Worm (Caenorhabditis elegans) whole organism, young adult: ENCODE results near the gene tyr-1.

Experiments used
- C17E4.6 ChIP-seq: fragments of 200-800 bp; sonication (Bioruptor generic); IDR thresholded peaks from 2 replicates; pipeline ENCODE4 v1.3.6; 2022; ENCODE audit warnings: missing genetic modification reagents, missing genetic modification characterization, missing compliant biosample characterization
- F10E7.11 ChIP-seq: sonication (generic microtip); optimal IDR thresholded peaks from 2 replicates; lab custom pipeline; 2017; ENCODE audit warnings: mild to moderate bottlenecking, missing genetic modification characterization, moderate library complexity, missing compliant biosample characterization
- F49E8.2 ChIP-seq: sonication (generic microtip); optimal IDR thresholded peaks from 3 replicates; lab custom pipeline; 2017; ENCODE audit warnings: missing genetic modification characterization, mild to moderate bottlenecking, missing compliant biosample characterization, antibody characterized with exemption, moderate library complexity; ENCODE audit not compliant: insufficient read depth
- F52B5.7 ChIP-seq: sonication (generic microtip); optimal IDR thresholded peaks from 2 replicates; lab custom pipeline; 2016; ENCODE audit warnings: mild to moderate bottlenecking, missing genetic modification characterization, missing compliant biosample characterization
- F55B11.4 ChIP-seq: sonication (generic microtip); optimal IDR thresholded peaks from 2 replicates; lab custom pipeline; 2016; ENCODE audit warnings: missing compliant biosample characterization, missing genetic modification characterization, borderline replicate concordance; ENCODE audit not compliant: insufficient read depth
- F57C9.4 ChIP-seq: sonication (generic microtip); optimal IDR thresholded peaks from 2 replicates; lab custom pipeline; 2017; ENCODE audit warnings: mild to moderate bottlenecking, missing genetic modification characterization, missing compliant biosample characterization
- Y53F4B.3 ChIP-seq: fragments of 200-800 bp; sonication (Bioruptor generic); IDR thresholded peaks from 2 replicates; pipeline ENCODE4 v1.3.6; 2022; ENCODE audit warnings: missing genetic modification reagents, missing genetic modification characterization, missing compliant biosample characterization
- Y56A3A.18 ChIP-seq: fragments of 200-800 bp; sonication (Bioruptor generic); IDR thresholded peaks from 2 replicates; pipeline ENCODE4 v1.3.6; 2022; ENCODE audit warnings: missing genetic modification reagents, missing genetic modification characterization, missing compliant biosample characterization
- Y79H2A.3 ChIP-seq: fragments of 200-800 bp; sonication (Bioruptor generic); conservative IDR thresholded peaks from 2 replicates; pipeline ENCODE4 v1.3.6; 2022; ENCODE audit warnings: missing genetic modification reagents, missing genetic modification characterization, missing compliant biosample characterization
- Y95B8A.8 ChIP-seq: fragments of 200-800 bp; sonication (Bioruptor generic); IDR thresholded peaks from 2 replicates; pipeline ENCODE4 v1.3.6; 2022; ENCODE audit warnings: missing genetic modification reagents, missing genetic modification characterization, missing compliant biosample characterization
- attf-6 ChIP-seq: fragments of 200-800 bp; sonication (Bioruptor generic); IDR thresholded peaks from 2 replicates; pipeline ENCODE4 v1.3.6; 2022; ENCODE audit warnings: missing genetic modification reagents, missing genetic modification characterization, missing compliant biosample characterization
- bed-1 ChIP-seq: fragments of 200-800 bp; sonication (Bioruptor generic); IDR thresholded peaks from 2 replicates; pipeline ENCODE4 v1.3.6; 2022; ENCODE audit warnings: missing genetic modification reagents, missing genetic modification characterization, missing compliant biosample characterization
- ccch-3 ChIP-seq: fragments of 200-800 bp; sonication (Bioruptor generic); optimal IDR thresholded peaks from 2 replicates; lab custom pipeline; 2018; ENCODE audit warnings: mild to moderate bottlenecking, missing genetic modification characterization, missing compliant biosample characterization
- ceh-100 ChIP-seq: fragments of 200-800 bp; sonication (Bioruptor generic); IDR thresholded peaks from 2 replicates; pipeline ENCODE4 v1.3.6; 2022; ENCODE audit warnings: missing genetic modification reagents, missing genetic modification characterization, missing compliant biosample characterization
- ceh-40 ChIP-seq: fragments of 200-800 bp; sonication (Bioruptor generic); IDR thresholded peaks from 2 replicates; pipeline ENCODE4 v1.3.6; 2022; ENCODE audit warnings: missing genetic modification characterization, missing compliant biosample characterization
- ceh-79 ChIP-seq: sonication (generic microtip); optimal IDR thresholded peaks from 2 replicates; lab custom pipeline; 2017; ENCODE audit warnings: mild to moderate bottlenecking, missing genetic modification characterization, missing compliant biosample characterization
- die-1 ChIP-seq: sonication (generic microtip); optimal IDR thresholded peaks from 2 replicates; lab custom pipeline; 2016; ENCODE audit warnings: missing genotype, mild to moderate bottlenecking, missing genetic modification characterization, missing compliant biosample characterization
- dpl-1 ChIP-seq: fragments of 150-350 bp; optimal IDR thresholded peaks from 2 replicates; lab custom pipeline; 2014; ENCODE audit warnings: missing biosample characterization, missing genetic modification reagents, missing genetic modification characterization
- egl-44 ChIP-seq: fragments of 200-800 bp; sonication (Bioruptor generic); IDR thresholded peaks from 2 replicates; pipeline ENCODE4 v1.3.6; 2022; ENCODE audit warnings: missing genetic modification reagents, missing genetic modification characterization, missing compliant biosample characterization
- hlh-26 ChIP-seq: fragments of 200-800 bp; sonication (Bioruptor generic); conservative IDR thresholded peaks from 2 replicates; pipeline ENCODE4 v1.3.6; 2022; ENCODE audit warnings: missing genetic modification reagents, missing genetic modification characterization, missing compliant biosample characterization
- hmg-1.2 ChIP-seq: fragments of 200-800 bp; sonication (Bioruptor generic); IDR thresholded peaks from 2 replicates; pipeline ENCODE4 v1.3.6; 2022; ENCODE audit warnings: missing genetic modification reagents, missing genetic modification characterization, missing compliant biosample characterization
- hmg-20 ChIP-seq: fragments of 200-800 bp; sonication (Bioruptor generic); IDR thresholded peaks from 2 replicates; pipeline ENCODE4 v1.3.6; 2022; ENCODE audit warnings: missing genetic modification reagents, missing genetic modification characterization, missing compliant biosample characterization
- hrde-1 ChIP-seq: sonication (generic microtip); optimal IDR thresholded peaks from 2 replicates; lab custom pipeline; 2016; ENCODE audit warnings: missing genetic modification characterization, mild to moderate bottlenecking, missing compliant biosample characterization, moderate library complexity, missing genotype, missing genetic modification reagents, borderline replicate concordance
- hsf-1 ChIP-seq: fragments of 200-800 bp; sonication (Bioruptor generic); IDR thresholded peaks from 2 replicates; pipeline ENCODE4 v1.3.6; 2022; ENCODE audit warnings: missing genetic modification reagents, missing genetic modification characterization, missing compliant biosample characterization
- let-526 ChIP-seq: fragments of 200-800 bp; sonication (Bioruptor generic); IDR thresholded peaks from 2 replicates; pipeline ENCODE4 v1.3.6; 2022; ENCODE audit warnings: missing genetic modification reagents, missing genetic modification characterization, missing compliant biosample characterization
- let-607 ChIP-seq, 2 experiments: fragments of 200-800 bp in 1 of 2; sonication (Bioruptor generic) in 1 of 2; sonication (generic microtip) in 1 of 2; optimal IDR thresholded peaks; 2 replicates each; lab custom pipeline; 2016 to 2018; ENCODE audit warnings: mild to moderate bottlenecking in 2 of 2, missing compliant biosample characterization in 2 of 2, missing genetic modification characterization in 2 of 2, moderate library complexity in 2 of 2, missing genotype in 1 of 2
- lin-26 ChIP-seq: fragments of 200-800 bp; sonication (Bioruptor generic); IDR thresholded peaks from 2 replicates; pipeline ENCODE4 v1.3.6; 2022; ENCODE audit warnings: missing genetic modification reagents, missing genetic modification characterization, missing compliant biosample characterization
- lin-35 ChIP-seq, 3 experiments: fragments of 150-350 bp in 2 of 3; sonication (generic microtip) in 1 of 3; optimal IDR thresholded peaks; 2 replicates each; lab custom pipeline; 2014 to 2018; ENCODE audit warnings: missing biosample characterization in 3 of 3, missing genetic modification characterization in 3 of 3, missing genetic modification reagents in 3 of 3
- madf-10 ChIP-seq: sonication (generic microtip); optimal IDR thresholded peaks from 2 replicates; lab custom pipeline; 2016; ENCODE audit warnings: mild to moderate bottlenecking, missing genetic modification characterization, missing compliant biosample characterization
- nfya-2 ChIP-seq: fragments of 200-800 bp; sonication (Bioruptor generic); IDR thresholded peaks from 2 replicates; pipeline ENCODE4 v1.3.6; 2022; ENCODE audit warnings: missing genetic modification reagents, missing genetic modification characterization, missing compliant biosample characterization
- nfyb-1 ChIP-seq: fragments of 200-800 bp; sonication (Bioruptor generic); IDR thresholded peaks from 2 replicates; pipeline ENCODE4 v1.3.6; 2022; ENCODE audit warnings: missing genetic modification reagents, missing genetic modification characterization, missing compliant biosample characterization
- nhr-179 ChIP-seq: sonication (generic microtip); optimal IDR thresholded peaks from 2 replicates; lab custom pipeline; 2016; ENCODE audit warnings: mild to moderate bottlenecking, missing genetic modification characterization, missing compliant biosample characterization
- nhr-80 ChIP-seq: sonication (generic microtip); optimal IDR thresholded peaks from 2 replicates; lab custom pipeline; 2016; ENCODE audit warnings: missing genetic modification characterization, missing compliant biosample characterization
- nhr-90 ChIP-seq: sonication (generic microtip); optimal IDR thresholded peaks from 2 replicates; lab custom pipeline; 2016; ENCODE audit warnings: missing genotype, mild to moderate bottlenecking, missing genetic modification characterization, missing compliant biosample characterization
- pbrm-1 ChIP-seq: fragments of 200-800 bp; sonication (Bioruptor generic); IDR thresholded peaks from 2 replicates; pipeline ENCODE4 v1.3.6; 2022; ENCODE audit warnings: missing genetic modification reagents, missing genetic modification characterization, missing compliant biosample characterization
- rec-8 ChIP-seq, 2 experiments: sonication (generic microtip); optimal IDR thresholded peaks; 2 replicates each; lab custom pipeline; 2016; ENCODE audit warnings: mild to moderate bottlenecking in 2 of 2, missing genetic modification characterization in 2 of 2, missing genetic modification reagents in 2 of 2, missing genotype in 2 of 2, missing biosample characterization in 1 of 2, missing compliant biosample characterization in 1 of 2, moderate library complexity in 1 of 2
- repo-1 ChIP-seq: sonication (generic microtip); optimal IDR thresholded peaks from 2 replicates; lab custom pipeline; 2017; ENCODE audit warnings: mild to moderate bottlenecking, missing genetic modification characterization, missing compliant biosample characterization
- rpc-1 ChIP-seq, 2 experiments: fragments of 150-350 bp in 1 of 2; sonication (generic microtip) in 1 of 2; optimal IDR thresholded peaks; 2 replicates each; lab custom pipeline; 2014 to 2018; ENCODE audit warnings: missing biosample characterization in 1 of 2, missing genetic modification characterization in 1 of 2, missing genetic modification reagents in 1 of 2, missing genotype in 1 of 2
- sdz-38 ChIP-seq: sonication (generic microtip); optimal IDR thresholded peaks from 2 replicates; lab custom pipeline; 2016; ENCODE audit warnings: missing genotype, missing genetic modification characterization, missing compliant biosample characterization
- sptf-2 ChIP-seq: fragments of 200-800 bp; sonication (Bioruptor generic); optimal IDR thresholded peaks from 2 replicates; lab custom pipeline; 2018; ENCODE audit warnings: mild to moderate bottlenecking, missing genetic modification characterization, missing compliant biosample characterization
- tbx-9 ChIP-seq: sonication (generic microtip); optimal IDR thresholded peaks from 2 replicates; lab custom pipeline; 2016; ENCODE audit warnings: borderline replicate concordance, missing genetic modification characterization, inconsistent platforms, missing compliant biosample characterization
- unc-130 ChIP-seq: sonication (generic microtip); optimal IDR thresholded peaks from 2 replicates; lab custom pipeline; 2016; ENCODE audit warnings: missing genetic modification reagents, missing genetic modification characterization, missing compliant biosample characterization
- xnd-1 ChIP-seq: sonication (generic microtip); optimal IDR thresholded peaks from 2 replicates; lab custom pipeline; 2016; ENCODE audit warnings: missing genotype, missing genetic modification reagents, missing genetic modification characterization, missing compliant biosample characterization
- ztf-18 ChIP-seq: sonication (generic microtip); optimal IDR thresholded peaks from 2 replicates; lab custom pipeline; 2016; ENCODE audit warnings: missing genotype, mild to moderate bottlenecking, missing genetic modification characterization, missing compliant biosample characterization
- ztf-22 ChIP-seq: fragments of 200-800 bp; sonication (Bioruptor generic); optimal IDR thresholded peaks from 2 replicates; lab custom pipeline; 2018; ENCODE audit warnings: mild to moderate bottlenecking, missing genetic modification characterization, moderate library complexity, missing compliant biosample characterization
- ztf-3 ChIP-seq: fragments of 200-800 bp; sonication (Bioruptor generic); optimal IDR thresholded peaks from 2 replicates; lab custom pipeline; 2018; ENCODE audit warnings: mild to moderate bottlenecking, missing genetic modification characterization, missing compliant biosample characterization

The tyr-1 gene

DNA sequence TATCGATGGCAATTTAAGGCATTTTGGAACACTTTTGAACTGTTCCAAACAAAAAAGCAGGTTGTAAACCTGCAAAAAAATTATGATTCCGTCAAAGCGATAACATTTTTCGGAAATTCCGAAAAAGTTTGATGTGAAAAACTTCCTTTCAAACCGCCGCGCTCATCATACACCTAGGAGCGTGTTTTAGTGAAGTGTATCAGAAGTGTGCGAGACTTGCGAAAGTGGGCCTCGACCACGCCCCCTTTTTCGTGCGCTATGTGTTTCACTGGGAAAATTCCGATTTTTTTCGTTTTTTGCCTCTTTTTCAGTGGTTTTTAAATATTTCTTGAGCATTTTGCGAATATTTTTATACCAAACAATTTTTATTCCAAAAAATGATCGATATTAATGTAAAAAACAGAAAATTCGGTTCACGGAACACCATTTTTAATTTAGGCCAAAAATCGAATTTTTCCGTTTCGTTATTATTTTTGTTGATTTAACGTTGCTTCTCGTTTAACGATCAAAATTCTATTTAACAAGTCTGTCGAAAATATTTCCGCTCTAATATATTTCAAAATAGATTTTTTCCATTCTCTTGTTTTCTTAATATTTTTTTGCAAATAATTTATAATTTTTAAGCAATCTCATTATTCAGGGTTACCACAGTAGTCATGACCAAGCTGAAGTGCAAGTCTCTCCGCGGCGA is 18.9 kb upstream of the tyr-1 start, which contains the start of gene rpl-35 (continued):
- peak; percentile 96 for TF ChIP-seq ztf-22
- TF ChIP-seq madf-10 (tag; lab: Kevin White, UChicago): peak; percentile 97
- TF ChIP-seq F57C9.4 (tag; lab: Kevin White, UChicago): peak; percentile 84
- TF ChIP-seq nfyb-1 (GFP tag; lab: Robert Waterston, UW): peak; percentile 99
- peak; percentile 94 to 97 for TF ChIP-seq let-607 (tag; optimal IDR thresholded peaks at IDR 0.05; lab: Kevin White, UChicago)
- no peak for TF ChIP-seq sdz-38 (tag; lab: Kevin White, UChicago)
- TF ChIP-seq hlh-26 (GFP tag; lab: Robert Waterston, UW): no peak
- TF ChIP-seq ceh-79: peak; percentile 78
- TF ChIP-seq egl-44 (GFP tag; lab: Robert Waterston, UW): peak; percentile 99
- TF ChIP-seq F52B5.7 (tag; lab: Kevin White, UChicago): peak; percentile 99
- peak; percentile 96 for TF ChIP-seq ceh-100 (GFP tag; lab: Robert Waterston, UW)
- TF ChIP-seq ceh-40 (GFP tag; lab: Robert Waterston, UW): peak; percentile 93; the same call in 1 of the 2 replicates
- peak; percentile 98 for TF ChIP-seq nhr-80 (tag; lab: Kevin White, UChicago)
- peak; percentile 97 for TF ChIP-seq lin-26 (GFP tag; lab: Robert Waterston, UW)
- TF ChIP-seq xnd-1: peak; percentile 89
- TF ChIP-seq F49E8.2: peak; percentile 99
- TF ChIP-seq bed-1: peak; percentile 91; the same call in 1 of the 2 replicates
- peak; percentile 45 for TF ChIP-seq rpc-1 (optimal IDR thresholded peaks at IDR 0.05; lab: Kevin White, UChicago)
- peak; percentile 21 for TF ChIP-seq rpc-1 (tag; optimal IDR thresholded peaks at IDR 0.05; lab: Kevin White, UChicago)
- peak; percentile 48 for TF ChIP-seq tbx-9 (tag; lab: Kevin White, UChicago)
- peak; percentile 80 for TF ChIP-seq die-1 (tag; lab: Kevin White, UChicago)
- peak; percentile 96 for TF ChIP-seq nfya-2 (GFP tag; lab: Robert Waterston, UW)
- peak; percentile 98 for TF ChIP-seq unc-130 (GFP tag; lab: Kevin White, UChicago)
- TF ChIP-seq F10E7.11 (tag; lab: Kevin White, UChicago): peak; percentile 89
- peak; percentile 99 for TF ChIP-seq let-526 (GFP tag; lab: Robert Waterston, UW)
- TF ChIP-seq repo-1 (tag; lab: Kevin White, UChicago): peak; percentile 99
- peak; percentile 96 for TF ChIP-seq hmg-20
- peak; percentile 94 for TF ChIP-seq Y53F4B.3
- TF ChIP-seq hmg-1.2 (GFP tag; lab: Robert Waterston, UW): peak; percentile 94
- peak; percentile 85 for TF ChIP-seq ccch-3 (GFP tag; lab: Kevin White, UChicago)
- TF ChIP-seq Y56A3A.18 (GFP tag; lab: Robert Waterston, UW): peak; percentile 99; the same call in 1 of the 2 replicates
- peak; percentile 97 to 100 (median 99) for TF ChIP-seq lin-35 (GFP tag; optimal IDR thresholded peaks at IDR 0.05; lab: Kevin White, UChicago)
- peak; percentile 93 for TF ChIP-seq nhr-90 (tag; lab: Kevin White, UChicago)
- peak; percentile 90 for TF ChIP-seq attf-6 (GFP tag; lab: Robert Waterston, UW)
- peak; percentile 93 for TF ChIP-seq ztf-3 (GFP tag; lab: Kevin White, UChicago)
- TF ChIP-seq pbrm-1: peak; percentile 100
- TF ChIP-seq ztf-18 (tag; lab: Kevin White, UChicago): peak; percentile 92
- TF ChIP-seq C17E4.6 (GFP tag; lab: Robert Waterston, UW): peak; percentile 100
- no peak for TF ChIP-seq F55B11.4 (tag; lab: Kevin White, UChicago)
- peak; percentile 100 for TF ChIP-seq dpl-1 (GFP tag; lab: Kevin White, UChicago)
- peak; percentile 95 for TF ChIP-seq hrde-1 (tag; lab: Kevin White, UChicago)
- peak; percentile 93 for TF ChIP-seq hsf-1 (GFP tag; lab: Robert Waterston, UW)
- TF ChIP-seq nhr-179: no peak
- TF ChIP-seq sptf-2 (GFP tag; lab: Kevin White, UChicago): peak; percentile 95
- peak; percentile 100 for TF ChIP-seq Y95B8A.8
- TF ChIP-seq Y79H2A.3 (GFP tag; lab: Robert Waterston, UW): peak; percentile 97
- peak; percentile 90 to 98 for TF ChIP-seq rec-8 (tag; optimal IDR thresholded peaks at IDR 0.05; lab: Kevin White, UChicago)
